Fruit fly (Drosophila melanogaster): ENCODE measurements around the gene Klp98A.

Gene Klp98A

dm6 chr3R:27561114-27561513 lies 2.2 kb upstream of the Klp98A start, which contains the start of gene CG5646 (continued):
- TF ChIP-seq CG6272 (GFP tag; IDR thresholded peaks at IDR 0.05) (no peak), CG2199 (GFP tag; IDR thresholded peaks at IDR 0.05) (0 out of 3 replicates have a peak, but pooled peaks have one; percentile 39), da (GFP tag; optimal IDR thresholded peaks at IDR 0.05) (no peak), CG5245 (GFP tag; optimal IDR thresholded peaks at IDR 0.05) (no peak), CG31441 (GFP tag; IDR thresholded peaks at IDR 0.05) (no peak), Myb (GFP tag; optimal IDR thresholded peaks at IDR 0.05) (peak; percentile 63), ken (GFP tag; IDR thresholded peaks at IDR 0.05) (0 out of 3 replicates have a peak, but pooled peaks have one; percentile 27), Ets65A (GFP tag) (peak; percentile 42), CG7745 (tag; optimal IDR thresholded peaks at IDR 0.05) (no peak), CTCF (GFP tag; optimal IDR thresholded peaks at IDR 0.05) (peak; percentile 9), CG10979 (tag; optimal IDR thresholded peaks at IDR 0.05) (no peak), Adf1 (GFP tag; IDR thresholded peaks at IDR 0.05) (peak; percentile 24; the same call in 1 of the 2 replicates), CG1647 (GFP tag; optimal IDR thresholded peaks at IDR 0.05) (no peak), Nf-YA (GFP tag; IDR thresholded peaks at IDR 0.05) (0 out of 2 replicates have a peak, but pooled peaks have one; percentile 13), Drgx (GFP tag; IDR thresholded peaks at IDR 0.05) (peak; percentile 57), CG11456 (GFP tag; IDR thresholded peaks at IDR 0.05) (0 out of 3 replicates have a peak, but pooled peaks have one; percentile 32), chinmo (GFP tag; IDR thresholded peaks at IDR 0.05; ENCODE audit: partially characterized antibody) (0 out of 4 replicates have a peak, but pooled peaks have one; percentile 45)

dm6 chr3R:27557970-27558659 lies 830 bp downstream of the Klp98A start:
- no peak for TF ChIP-seq bab2 (GFP tag; optimal IDR thresholded peaks at IDR 0.05)
- no peak for TF ChIP-seq CG12744 (GFP tag; optimal IDR thresholded peaks at IDR 0.05)
- no peak for TF ChIP-seq CG6813 (GFP tag; optimal IDR thresholded peaks at IDR 0.05)
- TF ChIP-seq CG9727 (GFP tag; optimal IDR thresholded peaks at IDR 0.05): peak; percentile 16
- TF ChIP-seq ato (GFP tag; IDR thresholded peaks at IDR 0.05; ENCODE audit: partially characterized antibody): no peak
- 0 out of 2 replicates have a peak, but pooled peaks have one; percentile 21 for TF ChIP-seq vvl (GFP tag; IDR thresholded peaks at IDR 0.05)
- TF ChIP-seq dmrt99B (tag; optimal IDR thresholded peaks at IDR 0.05): no peak
- peak; percentile 33 for TF ChIP-seq Med (GFP tag)
- 0 out of 3 replicates have a peak, but pooled peaks have one; percentile 25 for TF ChIP-seq gce (GFP tag; IDR thresholded peaks at IDR 0.05)
- no peak for TF ChIP-seq CG4328 (GFP tag; optimal IDR thresholded peaks at IDR 0.05)
- TF ChIP-seq CG2678 (tag; optimal IDR thresholded peaks at IDR 0.05): no peak
- TF ChIP-seq CG31441 (GFP tag; IDR thresholded peaks at IDR 0.05): 0 out of 2 replicates have a peak, but pooled peaks have one; percentile 8
- no peak for TF ChIP-seq fd64A (GFP tag; optimal IDR thresholded peaks at IDR 0.05)
- TF ChIP-seq Optix (GFP tag; IDR thresholded peaks at IDR 0.05): no peak
- TF ChIP-seq abd-A (tag; optimal IDR thresholded peaks at IDR 0.05): no peak
- no peak for TF ChIP-seq CG12071 (GFP tag; optimal IDR thresholded peaks at IDR 0.05)
- TF ChIP-seq Spps (tag; optimal IDR thresholded peaks at IDR 0.05): no peak
- peak; percentile 32 for TF ChIP-seq grau (tag; optimal IDR thresholded peaks at IDR 0.05)
- TF ChIP-seq Hr3 (GFP tag; optimal IDR thresholded peaks at IDR 0.05): no peak
- no peak for TF ChIP-seq Sin3A (optimal IDR thresholded peaks at IDR 0.05)
- no peak for TF ChIP-seq MESR4 (GFP tag; optimal IDR thresholded peaks at IDR 0.05)
- TF ChIP-seq CrebB (tag; optimal IDR thresholded peaks at IDR 0.05): no peak
- peak; percentile 4 for TF ChIP-seq ATbp (GFP tag; optimal IDR thresholded peaks at IDR 0.05)
- no peak for TF ChIP-seq pfk (GFP tag; optimal IDR thresholded peaks at IDR 0.05)
- TF ChIP-seq slbo (GFP tag; IDR thresholded peaks at IDR 0.05): peak; percentile 14; the same call in 1 of the 2 replicates
- TF ChIP-seq Lim3 (GFP tag; IDR thresholded peaks at IDR 0.05): no peak
- TF ChIP-seq Asciz (GFP tag; optimal IDR thresholded peaks at IDR 0.05): peak; percentile 13
- TF ChIP-seq ro (GFP tag; IDR thresholded peaks at IDR 0.05): no peak
- TF ChIP-seq CG8359 (GFP tag; optimal IDR thresholded peaks at IDR 0.05; ENCODE audit: borderline replicate concordance): no peak
- TF ChIP-seq CG12155 (GFP tag; optimal IDR thresholded peaks at IDR 0.05): no peak
- no peak for TF ChIP-seq jigr1 (GFP tag; IDR thresholded peaks at IDR 0.05)
- 0 out of 2 replicates have a peak, but pooled peaks have one; percentile 22 for TF ChIP-seq seq (GFP tag; IDR thresholded peaks at IDR 0.05)
- TF ChIP-seq CG17186 (GFP tag; optimal IDR thresholded peaks at IDR 0.05): no peak
- TF ChIP-seq CG1603 (tag; optimal IDR thresholded peaks at IDR 0.05): no peak
